Fruit fly (Drosophila melanogaster): ENCODE data around the gene CG32718.

CG32718 gene

dm6 chrX:7728251-7729164, 49.5 kb upstream of the CG32718 start, which contains the start of the genes NELF-B and CG12155 (continued):
- TF ChIP-seq ss (GFP tag; optimal IDR thresholded peaks at IDR 0.05) (no peak), OdsH (GFP tag; optimal IDR thresholded peaks at IDR 0.05) (no peak), Hr39 (GFP tag; optimal IDR thresholded peaks at IDR 0.05) (peak; percentile 37), Ets21C (GFP tag; optimal IDR thresholded peaks at IDR 0.05) (no peak), esn (GFP tag; optimal IDR thresholded peaks at IDR 0.05) (peak; percentile 63), pdm3 (GFP tag; optimal IDR thresholded peaks at IDR 0.05) (no peak), CG16779 (tag; optimal IDR thresholded peaks at IDR 0.05) (no peak), CG11902 (GFP tag; optimal IDR thresholded peaks at IDR 0.05) (peak; percentile 35), CG31627 (GFP tag; optimal IDR thresholded peaks at IDR 0.05) (peak; percentile 46), CG4318 (GFP tag; optimal IDR thresholded peaks at IDR 0.05) (no peak), CG10631 (GFP tag; optimal IDR thresholded peaks at IDR 0.05) (peak; percentile 71), Gug (GFP tag; IDR thresholded peaks at IDR 0.05) (no peak), CG3919 (GFP tag; optimal IDR thresholded peaks at IDR 0.05) (no peak)

- TF ChIP-seq CG16779 (tag; optimal IDR thresholded peaks at IDR 0.05), result no peak
- peak; percentile 17 for TF ChIP-seq fd59A (GFP tag; optimal IDR thresholded peaks at IDR 0.05)
- peak; percentile 49 to 52 for TF ChIP-seq salr (GFP tag; optimal IDR thresholded peaks at IDR 0.05)
- TF ChIP-seq CG32006 (GFP tag; optimal IDR thresholded peaks at IDR 0.05), result peak; percentile 69
- peak; percentile 64 for TF ChIP-seq Sox14 (GFP tag; optimal IDR thresholded peaks at IDR 0.05)
- peak; percentile 55 for TF ChIP-seq dsx (GFP tag; optimal IDR thresholded peaks at IDR 0.05; ENCODE audit: poor library complexity, severe bottlenecking)
- peak; percentile 77 for TF ChIP-seq Hr4 (GFP tag; optimal IDR thresholded peaks at IDR 0.05)
- TF ChIP-seq net (GFP tag; optimal IDR thresholded peaks at IDR 0.05), result peak; percentile 31
- peak; percentile 24 for TF ChIP-seq Blimp-1 (GFP tag; optimal IDR thresholded peaks at IDR 0.05)
- TF ChIP-seq ss (GFP tag; optimal IDR thresholded peaks at IDR 0.05), result peak in 1 of 2 experiments; percentile 27
- peak; percentile 59 for TF ChIP-seq Eip75B (GFP tag; optimal IDR thresholded peaks at IDR 0.05)
- TF ChIP-seq Hr39 (GFP tag; optimal IDR thresholded peaks at IDR 0.05), result peak; percentile 77
- peak; percentile 74 for TF ChIP-seq cyc (GFP tag; optimal IDR thresholded peaks at IDR 0.05)
- TF ChIP-seq CG1621 (tag; optimal IDR thresholded peaks at IDR 0.05), result peak; percentile 72
- TF ChIP-seq CG4318 (GFP tag; optimal IDR thresholded peaks at IDR 0.05), result peak; percentile 64
- peak; percentile 58 for TF ChIP-seq CG10669 (GFP tag; optimal IDR thresholded peaks at IDR 0.05)
- no peak; the same call in 2 of the 3 replicates for TF ChIP-seq CG8119 (GFP tag; IDR thresholded peaks at IDR 0.05)
- peak; percentile 62; the same call in 1 of the 2 replicates for TF ChIP-seq CG11294 (GFP tag; IDR thresholded peaks at IDR 0.05)
- peak; percentile 80 for TF ChIP-seq esn (GFP tag; optimal IDR thresholded peaks at IDR 0.05)
- peak; percentile 56 for TF ChIP-seq CG11762 (GFP tag; optimal IDR thresholded peaks at IDR 0.05; ENCODE audit: insufficient read depth)
- peak; percentile 71 for TF ChIP-seq CG31627 (GFP tag; optimal IDR thresholded peaks at IDR 0.05)
- peak; percentile 73 for TF ChIP-seq pdm3 (GFP tag; optimal IDR thresholded peaks at IDR 0.05)
- TF ChIP-seq CG11902 (GFP tag; optimal IDR thresholded peaks at IDR 0.05), result peak; percentile 50
- peak; percentile 42; the same call in 1 of the 2 replicates for TF ChIP-seq Gug (GFP tag; IDR thresholded peaks at IDR 0.05)
- TF ChIP-seq fkh (GFP tag; optimal IDR thresholded peaks at IDR 0.05), result peak; percentile 56
- TF ChIP-seq achi (GFP tag; optimal IDR thresholded peaks at IDR 0.05), result peak; percentile 73
- peak; percentile 59 for TF ChIP-seq CG15336 (GFP tag; IDR thresholded peaks at IDR 0.05)
- TF ChIP-seq CG8632 (GFP tag; optimal IDR thresholded peaks at IDR 0.05), result peak; percentile 65
- peak; percentile 66 for TF ChIP-seq CG3919 (GFP tag; optimal IDR thresholded peaks at IDR 0.05)
- TF ChIP-seq Ets21C (GFP tag; optimal IDR thresholded peaks at IDR 0.05), result peak; percentile 61
- no peak for TF ChIP-seq CG9139 (GFP tag; optimal IDR thresholded peaks at IDR 0.05)
- peak; percentile 72 for TF ChIP-seq topi (GFP tag; optimal IDR thresholded peaks at IDR 0.05)
- TF ChIP-seq CG6163 (GFP tag; IDR thresholded peaks at IDR 0.05), result peak; percentile 72
- peak; percentile 9 for TF ChIP-seq Sox102F (GFP tag; optimal IDR thresholded peaks at IDR 0.05)
- TF ChIP-seq CG6808 (GFP tag; optimal IDR thresholded peaks at IDR 0.05), result peak; percentile 19
- no peak for TF ChIP-seq spab (GFP tag; optimal IDR thresholded peaks at IDR 0.05)
- TF ChIP-seq CG8319 (GFP tag; optimal IDR thresholded peaks at IDR 0.05), result peak; percentile 39
- peak; percentile 59 for TF ChIP-seq Sox15 (GFP tag; optimal IDR thresholded peaks at IDR 0.05)
- TF ChIP-seq Smox (GFP tag; optimal IDR thresholded peaks at IDR 0.05), result peak; percentile 76
- TF ChIP-seq CG10631 (GFP tag; optimal IDR thresholded peaks at IDR 0.05), result peak; percentile 80
- TF ChIP-seq OdsH (GFP tag; optimal IDR thresholded peaks at IDR 0.05), result peak; percentile 80
- peak; percentile 53 for TF ChIP-seq CG7368 (GFP tag; optimal IDR thresholded peaks at IDR 0.05)
These were observed 43.7 kb upstream of the CG32718 start, which contains the start of the genes Pdp and Rab39 for dm6 chrX:7734131-7734930. TSS of gene Pdp (minus strand) at chrX:7734651. TSS of gene Rab39 (plus strand) at chrX:7734923.
